Fruit fly (Drosophila melanogaster) whole organism, embryonic: ENCODE data around the gene Or67a.
A peak's percentile ranks its signal among the peaks of the same experiment; 100 is the strongest.

Experiments
- Ada2b ChIP-seq: fragments of 200-800 bp; sonication (Bioruptor generic); IDR thresholded peaks from 2 replicates; pipeline ENCODE4 v1.3.6; 2022; ENCODE audit warnings: missing biosample characterization, missing genetic modification characterization
- Antp ChIP-seq: fragments of 200-800 bp; sonication (Bioruptor generic); optimal IDR thresholded peaks from 3 replicates; lab custom pipeline; 2016; ENCODE audit warnings: missing biosample characterization, missing genetic modification characterization
- Atf6 ChIP-seq: fragments of 200-800 bp; sonication (Bioruptor generic); IDR thresholded peaks from 2 replicates; pipeline ENCODE4 v1.3.6; 2022; ENCODE audit warnings: missing biosample characterization, missing genetic modification characterization
- B-H1 ChIP-seq: fragments of 200-800 bp; sonication (Bioruptor generic); IDR thresholded peaks from 3 replicates; pipeline ENCODE4 v1.3.6; 2022; ENCODE audit warnings: missing biosample characterization, missing genetic modification characterization
- CG10267 ChIP-seq: fragments of 200-800 bp; sonication (Bioruptor generic); optimal IDR thresholded peaks from 2 replicates; lab custom pipeline; 2018; ENCODE audit warnings: missing biosample characterization, mild to moderate bottlenecking, missing genetic modification characterization, moderate library complexity
- CG10431 ChIP-seq: fragments of 200-800 bp; sonication (Bioruptor generic); optimal IDR thresholded peaks from 3 replicates; lab custom pipeline; 2018; ENCODE audit warnings: missing biosample characterization, mild to moderate bottlenecking, missing genetic modification characterization
- CG10654 ChIP-seq: fragments of 200-800 bp; sonication (Bioruptor generic); optimal IDR thresholded peaks from 2 replicates; lab custom pipeline; 2016; ENCODE audit warnings: missing biosample characterization, missing genetic modification characterization
- CG11398 ChIP-seq: fragments of 200-800 bp; sonication (Bioruptor generic); optimal IDR thresholded peaks from 2 replicates; lab custom pipeline; 2016; ENCODE audit warnings: missing biosample characterization, missing genetic modification characterization
- CG12071 ChIP-seq: fragments of 200-800 bp; sonication (Bioruptor generic); optimal IDR thresholded peaks from 3 replicates; lab custom pipeline; 2018; ENCODE audit warnings: missing biosample characterization, mild to moderate bottlenecking, missing genetic modification characterization
- CG17359 ChIP-seq: fragments of 200-800 bp; sonication (Bioruptor generic); optimal IDR thresholded peaks from 3 replicates; lab custom pipeline; 2018; ENCODE audit warnings: missing biosample characterization, mild to moderate bottlenecking, missing genetic modification characterization, moderate library complexity
- CG2116 ChIP-seq: fragments of 200-800 bp; sonication (Bioruptor generic); optimal IDR thresholded peaks from 3 replicates; lab custom pipeline; 2018; ENCODE audit warnings: missing biosample characterization, mild to moderate bottlenecking, missing genetic modification characterization
- CG2678 ChIP-seq: fragments of 200-800 bp; sonication (Bioruptor generic); optimal IDR thresholded peaks from 3 replicates; lab custom pipeline; 2019; ENCODE audit warnings: missing biosample characterization, mild to moderate bottlenecking, missing genetic modification characterization, moderate library complexity
- CG31441 ChIP-seq: fragments of 200-800 bp; sonication (Bioruptor generic); IDR thresholded peaks from 2 replicates; pipeline ENCODE4 v1.3.6; 2022; ENCODE audit warnings: missing biosample characterization, missing genetic modification characterization
- CG32767 ChIP-seq: fragments of 200-800 bp; sonication (Bioruptor generic); IDR thresholded peaks from 2 replicates; pipeline ENCODE4 v1.3.6; 2022; ENCODE audit warnings: missing biosample characterization, missing genetic modification characterization
- CG3281 ChIP-seq: fragments of 200-800 bp; sonication (Bioruptor generic); optimal IDR thresholded peaks from 3 replicates; lab custom pipeline; 2017; ENCODE audit warnings: missing biosample characterization, mild to moderate bottlenecking, missing genetic modification characterization
- CG34422 ChIP-seq: fragments of 200-800 bp; sonication (Bioruptor generic); IDR thresholded peaks from 3 replicates; pipeline ENCODE4 v1.3.6; 2022; ENCODE audit warnings: missing biosample characterization, missing genetic modification characterization
- CG4282 ChIP-seq: fragments of 200-800 bp; sonication (Bioruptor generic); optimal IDR thresholded peaks from 2 replicates; lab custom pipeline; 2016; ENCODE audit warnings: missing biosample characterization, missing genetic modification characterization
- CG4854 ChIP-seq: fragments of 200-800 bp; sonication (Bioruptor generic); optimal IDR thresholded peaks from 2 replicates; lab custom pipeline; 2016; ENCODE audit warnings: missing biosample characterization, missing genetic modification characterization, inconsistent platforms
- CG5245 ChIP-seq: fragments of 200-800 bp; sonication (Bioruptor generic); optimal IDR thresholded peaks from 3 replicates; lab custom pipeline; 2016; ENCODE audit warnings: missing biosample characterization, missing genetic modification characterization
- CG6175 ChIP-seq: fragments of 200-800 bp; sonication (Bioruptor generic); IDR thresholded peaks from 3 replicates; pipeline ENCODE4 v1.3.6; 2022; ENCODE audit warnings: missing biosample characterization, missing genetic modification characterization
- CG6254 ChIP-seq: fragments of 200-800 bp; sonication (Bioruptor generic); optimal IDR thresholded peaks from 3 replicates; lab custom pipeline; 2017; ENCODE audit warnings: mild to moderate bottlenecking, missing biosample characterization, missing genetic modification reagents, missing genetic modification characterization
- CG8089 ChIP-seq: fragments of 200-800 bp; sonication (Bioruptor generic); optimal IDR thresholded peaks from 3 replicates; lab custom pipeline; 2016; ENCODE audit warnings: missing biosample characterization, missing genetic modification characterization
- CG8924 ChIP-seq: fragments of 200-800 bp; optimal IDR thresholded peaks from 3 replicates; lab custom pipeline; 2019; ENCODE audit warnings: missing biosample characterization, mild to moderate bottlenecking, missing genetic modification characterization, moderate library complexity
- CoRest ChIP-seq: fragments of 200-800 bp; sonication (Bioruptor generic); optimal IDR thresholded peaks from 3 replicates; lab custom pipeline; 2018; ENCODE audit warnings: missing biosample characterization, mild to moderate bottlenecking, missing genetic modification characterization, moderate library complexity
- CrebB ChIP-seq: fragments of 200-800 bp; sonication (Bioruptor generic); optimal IDR thresholded peaks from 3 replicates; lab custom pipeline; 2018; ENCODE audit warnings: missing biosample characterization, mild to moderate bottlenecking, missing genetic modification characterization
- Fer3 ChIP-seq: fragments of 200-800 bp; sonication (Bioruptor generic); optimal IDR thresholded peaks from 2 replicates; lab custom pipeline; 2018; ENCODE audit warnings: missing biosample characterization, mild to moderate bottlenecking, missing genetic modification characterization, moderate library complexity
- Hr51 ChIP-seq, 2 experiments: fragments of 200-800 bp; sonication (Bioruptor generic); optimal IDR thresholded peaks; 2 replicates in 1 of 2; 3 replicates in 1 of 2; lab custom pipeline; 2016 to 2018; ENCODE audit warnings: missing biosample characterization in 2 of 2, missing genetic modification characterization in 2 of 2, mild to moderate bottlenecking in 1 of 2, moderate library complexity in 1 of 2
- Mrtf ChIP-seq: fragments of 200-800 bp; sonication (Bioruptor generic); IDR thresholded peaks from 3 replicates; pipeline ENCODE4 v1.3.6; 2022; ENCODE audit warnings: missing biosample characterization, missing genetic modification characterization
- Oli ChIP-seq: fragments of 200-800 bp; sonication (Bioruptor generic); optimal IDR thresholded peaks from 2 replicates; lab custom pipeline; 2018; ENCODE audit warnings: missing biosample characterization, mild to moderate bottlenecking, missing genetic modification characterization, moderate library complexity
- Ptx1 ChIP-seq: fragments of 200-800 bp; sonication (Bioruptor generic); IDR thresholded peaks from 2 replicates; pipeline ENCODE4 v1.3.6; 2022; ENCODE audit warnings: missing biosample characterization, missing genetic modification characterization
- Rfx ChIP-seq: fragments of 200-800 bp; sonication (Bioruptor generic); IDR thresholded peaks from 2 replicates; pipeline ENCODE4 v1.3.6; 2022; ENCODE audit warnings: missing biosample characterization, missing genetic modification characterization
- Scr ChIP-seq: fragments of 200-800 bp; sonication (Bioruptor generic); IDR thresholded peaks from 2 replicates; pipeline ENCODE4 v1.3.6; 2022; ENCODE audit warnings: missing biosample characterization, missing genetic modification characterization; ENCODE audit not compliant: partially characterized antibody
- Sox102F ChIP-seq: fragments of 200-800 bp; sonication (Bioruptor generic); optimal IDR thresholded peaks from 2 replicates; lab custom pipeline; 2018; ENCODE audit warnings: missing biosample characterization, mild to moderate bottlenecking, missing genetic modification characterization, moderate library complexity
- YL-1 ChIP-seq: fragments of 200-800 bp; sonication (Bioruptor generic); optimal IDR thresholded peaks from 3 replicates; lab custom pipeline; 2017; ENCODE audit warnings: missing biosample characterization, mild to moderate bottlenecking, missing genetic modification characterization
- br ChIP-seq: fragments of >200 bp; optimal IDR thresholded peaks from 2 replicates; lab custom pipeline; 2017
- esg ChIP-seq: fragments of 200-800 bp; sonication (Bioruptor generic); conservative IDR thresholded peaks from 2 replicates; pipeline ENCODE4 v1.3.6; 2022; ENCODE audit warnings: missing biosample characterization, missing genetic modification characterization
- fd3F ChIP-seq: fragments of 200-800 bp; sonication (Bioruptor generic); optimal IDR thresholded peaks from 2 replicates; lab custom pipeline; 2018; ENCODE audit warnings: missing biosample characterization, mild to moderate bottlenecking, missing genetic modification characterization, moderate library complexity
- fd96Cb ChIP-seq: fragments of 200-800 bp; sonication (Bioruptor generic); optimal IDR thresholded peaks from 2 replicates; lab custom pipeline; 2018; ENCODE audit warnings: missing biosample characterization, mild to moderate bottlenecking, missing genetic modification characterization, moderate library complexity
- grau ChIP-seq: fragments of 200-800 bp; optimal IDR thresholded peaks from 3 replicates; lab custom pipeline; 2019; ENCODE audit warnings: missing biosample characterization, mild to moderate bottlenecking, missing genetic modification characterization, moderate library complexity
- hkb ChIP-seq, 2 experiments: fragments of 200-800 bp in 1 of 2; fragments of >200 bp in 1 of 2; sonication (Bioruptor generic) in 1 of 2; IDR thresholded peaks in 1 of 2; optimal IDR thresholded peaks in 1 of 2; 2 replicates each; pipeline versions ENCODE4 v1.3.6 to Lab custom; 2017 to 2022; ENCODE audit warnings: missing biosample characterization in 1 of 2, missing genetic modification characterization in 1 of 2
- ind ChIP-seq: fragments of 200-800 bp; sonication (Bioruptor generic); optimal IDR thresholded peaks from 3 replicates; lab custom pipeline; 2016; ENCODE audit warnings: missing biosample characterization, missing genetic modification characterization
- kah ChIP-seq: fragments of 200-800 bp; sonication (Bioruptor generic); optimal IDR thresholded peaks from 2 replicates; lab custom pipeline; 2018; ENCODE audit warnings: missing biosample characterization, mild to moderate bottlenecking, missing genetic modification characterization
- lab ChIP-seq: fragments of 200-800 bp; sonication (Bioruptor generic); optimal IDR thresholded peaks from 3 replicates; lab custom pipeline; 2017; ENCODE audit warnings: missing biosample characterization, missing genetic modification characterization, mild to moderate bottlenecking, moderate library complexity, missing genetic modification reagents
- run ChIP-seq: fragments of 200-800 bp; sonication (Bioruptor generic); optimal IDR thresholded peaks from 3 replicates; lab custom pipeline; 2018; ENCODE audit warnings: missing biosample characterization, mild to moderate bottlenecking, missing genetic modification characterization
- sens ChIP-seq: fragments of 200-800 bp; sonication (Bioruptor generic); peaks from one replicate; lab custom pipeline; 2016; ENCODE audit warnings: missing biosample characterization, missing genetic modification characterization
- tap ChIP-seq: fragments of 200-800 bp; optimal IDR thresholded peaks from 3 replicates; lab custom pipeline; 2019; ENCODE audit warnings: missing biosample characterization, mild to moderate bottlenecking, missing genetic modification characterization, moderate library complexity
- tup ChIP-seq: fragments of 200-800 bp; sonication (Bioruptor generic); optimal IDR thresholded peaks from 2 replicates; lab custom pipeline; 2016; ENCODE audit warnings: missing biosample characterization, mild to moderate bottlenecking, missing genetic modification characterization, moderate library complexity
- unc-4 ChIP-seq: fragments of 200-800 bp; sonication (Bioruptor generic); IDR thresholded peaks from 2 replicates; pipeline ENCODE4 v1.3.6; 2022; ENCODE audit warnings: missing biosample characterization, missing genetic modification characterization; ENCODE audit not compliant: partially characterized antibody
- yki ChIP-seq: fragments of >200 bp; optimal IDR thresholded peaks from 3 replicates; lab custom pipeline; 2018
- zen ChIP-seq: fragments of 200-800 bp; sonication (Bioruptor generic); optimal IDR thresholded peaks from 3 replicates; lab custom pipeline; 2018; ENCODE audit warnings: missing biosample characterization, mild to moderate bottlenecking, missing genetic modification characterization, moderate library complexity

Gene Or67a

DNA sequence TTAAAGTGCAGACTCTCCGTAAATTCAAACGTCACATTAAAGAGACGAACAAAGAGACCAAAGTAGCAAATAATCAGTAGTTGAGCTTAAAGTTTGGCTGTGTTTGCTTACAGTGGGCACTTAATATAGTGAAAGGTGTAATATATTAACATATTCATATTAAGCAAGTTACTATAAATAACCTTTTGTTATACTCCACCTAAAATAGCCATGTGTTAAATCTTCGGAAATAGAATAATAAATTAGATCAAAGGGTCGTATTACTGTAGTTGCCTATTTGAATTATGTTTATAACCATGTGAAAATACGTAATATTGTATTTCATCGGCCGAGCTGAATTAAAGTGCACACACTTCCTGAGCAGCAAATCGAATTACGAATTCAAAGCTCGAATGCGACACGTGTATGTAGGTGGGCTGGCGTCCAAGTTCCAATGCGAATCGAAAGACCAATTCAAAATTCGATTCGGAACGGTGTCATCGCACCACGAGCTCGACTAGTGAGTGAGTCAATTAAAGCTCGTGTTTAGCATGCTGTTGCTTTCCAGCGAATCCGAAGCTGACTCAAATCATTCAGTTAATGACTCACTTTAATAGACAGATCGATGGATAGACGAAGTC, 23.4 kb downstream of the Or67a start (continued):
- no peak for TF ChIP-seq hkb (optimal IDR thresholded peaks at IDR 0.05; lab: Kevin White, UChicago)
- TF ChIP-seq hkb (GFP tag; IDR thresholded peaks at IDR 0.05; lab: Robert Waterston, UW) = peak; percentile 37
- no peak for TF ChIP-seq CG10654
- TF ChIP-seq Rfx = peak; percentile 50
- no peak for TF ChIP-seq fd3F
- peak; percentile 25 for TF ChIP-seq CoRest (tag; lab: Kevin White, UChicago)
- TF ChIP-seq CG5245 (GFP tag; lab: Kevin White, UChicago) = no peak
- no peak for TF ChIP-seq CrebB (tag; lab: Kevin White, UChicago)
- peak in 1 of 2 experiments; percentile 58 for TF ChIP-seq Hr51 (GFP tag; optimal IDR thresholded peaks at IDR 0.05; lab: Kevin White, UChicago)
- no peak for TF ChIP-seq CG10267 (tag; lab: Kevin White, UChicago)
- TF ChIP-seq tap (tag; lab: Kevin White, UChicago) = no peak
- peak; percentile 37 for TF ChIP-seq lab
- TF ChIP-seq kah (GFP tag; lab: Kevin White, UChicago) = no peak
- TF ChIP-seq Scr = no peak
- TF ChIP-seq Antp (GFP tag; lab: Kevin White, UChicago) = no peak
- peak; percentile 49 for TF ChIP-seq CG2678 (tag; lab: Kevin White, UChicago)
- no peak for TF ChIP-seq CG6254 (GFP tag; lab: Kevin White, UChicago)
- TF ChIP-seq CG8924 (tag; lab: Kevin White, UChicago) = no peak
- TF ChIP-seq br (lab: Kevin White, UChicago) = no peak
- no peak for TF ChIP-seq CG2116 (GFP tag; lab: Kevin White, UChicago)
- TF ChIP-seq CG12071 (GFP tag; lab: Kevin White, UChicago) = no peak
- TF ChIP-seq CG10431 (GFP tag; lab: Kevin White, UChicago) = no peak
- TF ChIP-seq Fer3 = peak; percentile 33
- peak; percentile 32 for TF ChIP-seq CG3281
- TF ChIP-seq ind (GFP tag; lab: Kevin White, UChicago) = peak; percentile 6
- TF ChIP-seq zen = no peak
- TF ChIP-seq grau = peak; percentile 74
- no peak for TF ChIP-seq tup (GFP tag; lab: Kevin White, UChicago)
- peak; percentile 39 for TF ChIP-seq CG17359 (tag; lab: Kevin White, UChicago)
- TF ChIP-seq CG31441 (GFP tag; lab: Robert Waterston, UW) = no peak
- peak; percentile 50 for TF ChIP-seq Ptx1 (GFP tag; lab: Robert Waterston, UW)
- TF ChIP-seq B-H1 = no peak
- TF ChIP-seq CG4282 (GFP tag; lab: Kevin White, UChicago) = no peak
- no peak for TF ChIP-seq Atf6 (GFP tag; lab: Robert Waterston, UW)
- no peak for TF ChIP-seq CG8089
- peak; percentile 27; the same call in 1 of the 2 replicates for TF ChIP-seq esg
- peak; percentile 43 for TF ChIP-seq Ada2b (GFP tag; lab: Robert Waterston, UW)
- no peak for TF ChIP-seq CG6175 (GFP tag; lab: Robert Waterston, UW)
- no peak for TF ChIP-seq unc-4 (GFP tag; lab: Robert Waterston, UW)
- TF ChIP-seq run (tag; lab: Kevin White, UChicago) = no peak
- TF ChIP-seq fd96Cb (tag; lab: Kevin White, UChicago) = no peak
- TF ChIP-seq Oli (tag; lab: Kevin White, UChicago) = peak; percentile 36
- TF ChIP-seq yki = no peak
- TF ChIP-seq Sox102F (GFP tag; lab: Kevin White, UChicago) = peak; percentile 60
- no peak for TF ChIP-seq CG32767 (GFP tag; lab: Robert Waterston, UW)
- no peak for TF ChIP-seq YL-1
- TF ChIP-seq Mrtf (GFP tag; lab: Robert Waterston, UW) = peak; percentile 47; the same call in 1 of the 3 replicates
- no peak for TF ChIP-seq CG11398
- TF ChIP-seq CG4854 (GFP tag; lab: Kevin White, UChicago) = no peak
- TF ChIP-seq sens = peak; percentile 69
- 0 out of 3 replicates have a peak, but pooled peaks have one; percentile 40 for TF ChIP-seq CG34422 (GFP tag; lab: Robert Waterston, UW)
